Fruit fly (Drosophila melanogaster): Measurements from ENCODE around the gene CG17652.

DNA sequence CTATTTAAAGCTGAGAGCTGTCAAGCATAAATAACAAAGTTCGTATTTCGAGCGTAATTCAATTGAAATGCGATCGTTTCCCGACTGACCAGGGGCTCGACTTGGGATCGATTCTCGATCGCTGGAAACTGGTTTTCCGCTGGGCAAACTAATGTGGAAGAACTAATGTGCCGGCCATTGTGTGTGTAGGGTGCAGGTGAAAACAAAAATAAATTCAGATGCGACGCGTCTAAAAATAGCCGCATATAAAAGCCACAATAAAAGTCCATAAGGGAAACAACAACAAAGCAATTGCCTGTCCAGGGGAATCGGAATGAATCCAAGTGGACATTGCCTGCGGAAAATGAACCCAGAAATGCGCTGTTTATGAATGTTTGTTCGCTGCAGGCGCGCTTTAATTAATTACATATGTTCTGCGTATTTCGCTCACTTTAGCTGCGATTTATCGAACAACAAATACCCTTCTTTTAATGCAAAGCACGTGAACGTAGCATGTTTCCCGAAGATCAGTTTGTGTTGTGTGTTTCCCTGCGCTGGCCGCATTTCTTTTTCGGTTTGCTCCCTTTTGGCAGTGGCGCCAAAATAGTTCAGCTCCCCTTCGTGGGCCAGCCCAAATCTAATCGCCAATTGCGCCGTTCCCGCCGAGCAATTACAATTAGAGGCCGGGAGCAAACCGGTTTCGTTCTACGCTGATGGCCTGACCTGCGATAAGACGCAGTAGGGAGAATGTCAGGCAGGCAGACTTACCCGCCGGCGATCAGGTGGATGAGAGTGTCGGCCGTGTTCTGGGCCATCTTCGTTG is 8.8 kb downstream of the CG17652 start:
- TF ChIP-seq Eip75B (GFP tag; optimal IDR thresholded peaks at IDR 0.05) (no peak), CG6854 (GFP tag; optimal IDR thresholded peaks at IDR 0.05) (no peak), Blimp-1 (GFP tag; optimal IDR thresholded peaks at IDR 0.05) (no peak), CG10669 (GFP tag; optimal IDR thresholded peaks at IDR 0.05) (peak; percentile 19), CG6276 (GFP tag; optimal IDR thresholded peaks at IDR 0.05) (no peak), CG10631 (GFP tag; optimal IDR thresholded peaks at IDR 0.05) (no peak), dac (GFP tag; optimal IDR thresholded peaks at IDR 0.05) (no peak), CG1621 (tag; optimal IDR thresholded peaks at IDR 0.05) (peak; percentile 14), Met (GFP tag; optimal IDR thresholded peaks at IDR 0.05) (no peak), ss (GFP tag; optimal IDR thresholded peaks at IDR 0.05) (peak in 1 of 2 experiments; percentile 22), Ets96B (tag; optimal IDR thresholded peaks at IDR 0.05) (peak; percentile 4)
